Worm (Caenorhabditis elegans): ENCODE results near the gene snr-1.

ce11 chrIV:17125967-17126366, 38.1 kb downstream of the snr-1 start:
- TF ChIP-seq snpc-4 (GFP tag; optimal IDR thresholded peaks at IDR 0.05), result no peak
- peak in 2 of 4 experiments; percentile 46 to 79 for TF ChIP-seq snpc-4 (tag; optimal IDR thresholded peaks at IDR 0.05)
- TF ChIP-seq tbp1 (GFP tag; optimal IDR thresholded peaks at IDR 0.05), result peak; percentile 25
- TF ChIP-seq mcd-1 (GFP tag; IDR thresholded peaks at IDR 0.05), result no peak
- no peak for TF ChIP-seq sdz-38 (tag; optimal IDR thresholded peaks at IDR 0.05)
- no peak for TF ChIP-seq Y56A3A.18 (GFP tag; IDR thresholded peaks at IDR 0.05)
- TF ChIP-seq F55B11.4 (tag; optimal IDR thresholded peaks at IDR 0.05; ENCODE audit: borderline replicate concordance, insufficient read depth), result no peak
- no peak for TF ChIP-seq F37B4.10 (GFP tag; IDR thresholded peaks at IDR 0.05)
- no peak for TF ChIP-seq ztf-25 (GFP tag; IDR thresholded peaks at IDR 0.05)
- no peak for TF ChIP-seq gei-17 (GFP tag; optimal IDR thresholded peaks at IDR 0.05)
- no peak for TF ChIP-seq lin-26 (GFP tag; IDR thresholded peaks at IDR 0.05)
- no peak for TF ChIP-seq aptf-2 (GFP tag; conservative IDR thresholded peaks at IDR 0.05)
- TF ChIP-seq madf-3 (GFP tag; IDR thresholded peaks at IDR 0.05), result 0 out of 2 replicates have a peak, but pooled peaks have one; percentile 50

Data from whole organism, young adult.